Worm (Caenorhabditis elegans): ENCODE results near the gene srx-137.

Gene srx-137

ce11 chrV:13840909-13841308, 21.7 kb upstream of the srx-137 start, which contains the start of gene srx-17:
TSS of gene srx-17 (plus strand) at chrV:13841209.
- TF ChIP-seq ztf-23 (GFP tag; IDR thresholded peaks at IDR 0.05) = no peak
- TF ChIP-seq cog-1 (tag; optimal IDR thresholded peaks at IDR 0.05) = no peak
- TF ChIP-seq tab-1 (GFP tag; IDR thresholded peaks at IDR 0.05) = no peak
- no peak for TF ChIP-seq ztf-29 (GFP tag; IDR thresholded peaks at IDR 0.05)
- no peak for TF ChIP-seq T22C8.4 (GFP tag; IDR thresholded peaks at IDR 0.05)
- no peak for TF ChIP-seq ref-1 (GFP tag; conservative IDR thresholded peaks at IDR 0.05)
- TF ChIP-seq med-1 (GFP tag; optimal IDR thresholded peaks at IDR 0.05; ENCODE audit: insufficient read depth) = no peak
- no peak for TF ChIP-seq flt-1 (GFP tag; IDR thresholded peaks at IDR 0.05)
- no peak for TF ChIP-seq klf-2 (GFP tag; conservative IDR thresholded peaks at IDR 0.05)

- TF ChIP-seq ztf-29 (GFP tag; IDR thresholded peaks at IDR 0.05) = no peak
- TF ChIP-seq tab-1 (GFP tag; IDR thresholded peaks at IDR 0.05) = no peak
These were observed 19.5 kb upstream of the srx-137 start, which contains the start of gene srx-130 for ce11 chrV:13843147-13843546. TSS of gene srx-130 (plus strand) at chrV:13843447.

ce11 chrV:13845136-13845535, 17.5 kb upstream of the srx-137 start, which contains the start of gene srx-131:
TSS of gene srx-131 (plus strand) at chrV:13845436.
- TF ChIP-seq klf-2 (GFP tag; conservative IDR thresholded peaks at IDR 0.05) = no peak

ce11 chrV:13848379-13848778, 14.2 kb upstream of the srx-137 start, which contains the start of gene srx-133:
TSS of gene srx-133 (plus strand) at chrV:13848679.
- TF ChIP-seq flt-1 (GFP tag; IDR thresholded peaks at IDR 0.05) (no peak), tab-1 (GFP tag; IDR thresholded peaks at IDR 0.05) (no peak), cog-1 (tag; optimal IDR thresholded peaks at IDR 0.05) (no peak), T22C8.4 (GFP tag; IDR thresholded peaks at IDR 0.05) (no peak), ztf-23 (GFP tag; IDR thresholded peaks at IDR 0.05) (no peak), klf-2 (GFP tag; conservative IDR thresholded peaks at IDR 0.05) (no peak), ztf-29 (GFP tag; IDR thresholded peaks at IDR 0.05) (no peak), ref-1 (GFP tag; conservative IDR thresholded peaks at IDR 0.05) (no peak)

- TF ChIP-seq T22C8.4 (GFP tag; IDR thresholded peaks at IDR 0.05) (no peak), klf-2 (GFP tag; conservative IDR thresholded peaks at IDR 0.05) (no peak), flt-1 (GFP tag; IDR thresholded peaks at IDR 0.05) (no peak), ztf-29 (GFP tag; IDR thresholded peaks at IDR 0.05) (no peak), med-1 (GFP tag; optimal IDR thresholded peaks at IDR 0.05; ENCODE audit: insufficient read depth) (no peak), tab-1 (GFP tag; IDR thresholded peaks at IDR 0.05) (no peak), ztf-23 (GFP tag; IDR thresholded peaks at IDR 0.05) (no peak), ref-1 (GFP tag; conservative IDR thresholded peaks at IDR 0.05) (no peak), cog-1 (tag; optimal IDR thresholded peaks at IDR 0.05) (no peak)
These were observed 12.4 kb upstream of the srx-137 start, which contains the start of gene hpx-2 for ce11 chrV:13850170-13850569. TSS of gene hpx-2 (plus strand) at chrV:13850470.

ce11 chrV:13854306-13854705, 8.3 kb upstream of the srx-137 start, which contains the start of gene ttr-21:
TSS of gene ttr-21 (minus strand) at chrV:13854405.
- TF ChIP-seq cog-1 (tag; optimal IDR thresholded peaks at IDR 0.05) (no peak), med-1 (GFP tag; optimal IDR thresholded peaks at IDR 0.05; ENCODE audit: insufficient read depth) (no peak), ztf-29 (GFP tag; IDR thresholded peaks at IDR 0.05) (no peak)

DNA sequence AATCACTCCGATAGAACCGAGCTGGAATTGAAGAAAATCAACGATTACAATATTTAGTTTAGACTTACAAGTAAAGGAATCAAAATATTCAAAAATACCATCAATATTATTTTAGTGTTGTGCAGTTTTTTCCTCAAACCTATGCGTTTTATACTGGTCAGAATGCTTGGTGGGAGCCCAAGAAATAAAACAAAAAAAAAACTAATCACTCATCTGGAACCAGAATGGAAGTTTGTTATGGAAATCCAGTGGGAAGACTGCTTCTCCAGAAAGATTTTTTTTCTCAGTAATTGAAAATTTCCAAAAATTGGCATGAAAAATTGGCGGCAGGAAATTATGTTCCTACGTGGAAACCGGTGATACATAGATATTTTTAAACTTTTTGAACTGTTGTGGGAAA, 6.2 kb upstream of the srx-137 start, which contains the start of gene srx-134:
Gene srx-134, minus strand, starts transcription at position 101 of the 400 bp plus-strand sequence.
- no peak for TF ChIP-seq T22C8.4 (GFP tag; IDR thresholded peaks at IDR 0.05)
- no peak for TF ChIP-seq tab-1 (GFP tag; IDR thresholded peaks at IDR 0.05)
- TF ChIP-seq ztf-29 (GFP tag; IDR thresholded peaks at IDR 0.05) = no peak
- no peak for TF ChIP-seq cog-1 (tag; optimal IDR thresholded peaks at IDR 0.05)
- TF ChIP-seq med-1 (GFP tag; optimal IDR thresholded peaks at IDR 0.05; ENCODE audit: insufficient read depth) = no peak
- no peak for TF ChIP-seq ztf-23 (GFP tag; IDR thresholded peaks at IDR 0.05)
- TF ChIP-seq ref-1 (GFP tag; conservative IDR thresholded peaks at IDR 0.05) = no peak
- no peak for TF ChIP-seq klf-2 (GFP tag; conservative IDR thresholded peaks at IDR 0.05)
- no peak for TF ChIP-seq flt-1 (GFP tag; IDR thresholded peaks at IDR 0.05)

DNA sequence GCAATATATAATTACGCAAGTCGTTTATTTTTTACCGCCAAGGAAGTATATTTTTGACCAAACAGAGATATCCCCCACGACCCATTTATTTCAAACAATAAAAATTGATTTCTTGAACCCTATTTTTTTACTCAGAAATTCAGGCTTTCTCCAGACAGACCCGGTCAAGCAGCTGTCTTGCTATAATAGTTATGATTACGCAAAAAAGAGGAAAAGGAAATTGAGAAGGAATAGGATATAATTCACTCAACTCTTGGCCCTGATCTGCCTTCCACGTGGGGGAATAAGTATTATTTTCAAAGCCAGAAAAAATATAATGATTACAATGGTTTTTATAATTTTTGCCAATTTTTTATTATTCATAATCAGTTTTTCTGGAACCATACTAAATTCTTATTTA, 5.5 kb upstream of the srx-137 start, which contains the start of gene srx-136:
Gene srx-136, plus strand, starts transcription at position 301 of the 400 bp plus-strand sequence.
- TF ChIP-seq flt-1 (GFP tag; IDR thresholded peaks at IDR 0.05) (no peak), ztf-29 (GFP tag; IDR thresholded peaks at IDR 0.05) (no peak), klf-2 (GFP tag; conservative IDR thresholded peaks at IDR 0.05) (no peak), tab-1 (GFP tag; IDR thresholded peaks at IDR 0.05) (no peak), ref-1 (GFP tag; conservative IDR thresholded peaks at IDR 0.05) (no peak)

DNA sequence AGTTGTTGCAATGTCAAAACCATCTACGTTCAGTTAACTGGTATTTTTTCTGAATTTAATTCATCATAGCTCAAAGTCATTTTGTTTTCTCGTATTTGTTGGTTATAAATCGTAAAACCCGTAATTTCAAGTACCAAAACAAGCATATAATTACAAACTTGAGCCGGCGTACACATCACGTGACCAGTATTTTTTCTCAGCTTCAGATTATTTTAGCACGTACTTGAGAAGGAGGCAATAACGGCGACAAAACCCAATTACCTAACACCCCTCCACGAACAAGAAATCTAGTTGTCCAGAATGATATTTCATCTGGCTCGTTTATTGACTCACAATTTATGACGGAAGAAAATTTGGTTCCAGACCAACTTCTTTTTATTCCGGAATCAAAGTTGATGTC, 3.7 kb upstream of the srx-137 start, which contains the start of gene srx-135:
Gene srx-135, plus strand, starts transcription at position 301 of the 400 bp plus-strand sequence.
- TF ChIP-seq T22C8.4 (GFP tag; IDR thresholded peaks at IDR 0.05) (no peak), med-1 (GFP tag; optimal IDR thresholded peaks at IDR 0.05; ENCODE audit: insufficient read depth) (no peak), flt-1 (GFP tag; IDR thresholded peaks at IDR 0.05) (no peak), cog-1 (tag; optimal IDR thresholded peaks at IDR 0.05) (no peak), klf-2 (GFP tag; conservative IDR thresholded peaks at IDR 0.05) (no peak), ztf-29 (GFP tag; IDR thresholded peaks at IDR 0.05) (no peak), ref-1 (GFP tag; conservative IDR thresholded peaks at IDR 0.05) (no peak)

- TF ChIP-seq tab-1 (GFP tag; IDR thresholded peaks at IDR 0.05) (no peak), ztf-23 (GFP tag; IDR thresholded peaks at IDR 0.05) (no peak), T22C8.4 (GFP tag; IDR thresholded peaks at IDR 0.05) (no peak), ref-1 (GFP tag; conservative IDR thresholded peaks at IDR 0.05) (no peak), med-1 (GFP tag; optimal IDR thresholded peaks at IDR 0.05; ENCODE audit: insufficient read depth) (no peak), cog-1 (tag; optimal IDR thresholded peaks at IDR 0.05) (no peak), flt-1 (GFP tag; IDR thresholded peaks at IDR 0.05) (no peak), ztf-29 (GFP tag; IDR thresholded peaks at IDR 0.05) (no peak)
These were observed 1.1 kb downstream of the srx-137 start for ce11 chrV:13863700-13864099.

- TF ChIP-seq ztf-23 (GFP tag; IDR thresholded peaks at IDR 0.05) (no peak), ztf-29 (GFP tag; IDR thresholded peaks at IDR 0.05) (no peak), cog-1 (tag; optimal IDR thresholded peaks at IDR 0.05) (no peak), T22C8.4 (GFP tag; IDR thresholded peaks at IDR 0.05) (no peak), tab-1 (GFP tag; IDR thresholded peaks at IDR 0.05) (no peak), flt-1 (GFP tag; IDR thresholded peaks at IDR 0.05) (no peak), klf-2 (GFP tag; conservative IDR thresholded peaks at IDR 0.05) (no peak), med-1 (GFP tag; optimal IDR thresholded peaks at IDR 0.05; ENCODE audit: insufficient read depth) (no peak), ref-1 (GFP tag; conservative IDR thresholded peaks at IDR 0.05) (no peak)
These were observed 3.7 kb downstream of the srx-137 start, which contains the start of gene nhr-175 for ce11 chrV:13866353-13866752. TSS of gene nhr-175 (plus strand) at chrV:13866691.
